Worm (Caenorhabditis elegans) whole organism, young adult: Measurements from ENCODE around the gene clec-40.

Experiments
- B0019.2 ChIP-seq: fragments of 200-800 bp; sonication (Bioruptor generic); conservative IDR thresholded peaks from 2 replicates; pipeline ENCODE4 v1.3.6; 2022; ENCODE audit warnings: missing genetic modification reagents, missing genetic modification characterization, missing compliant biosample characterization
- B0261.1 ChIP-seq: sonication (generic microtip); optimal IDR thresholded peaks from 2 replicates; lab custom pipeline; 2016; ENCODE audit warnings: mild to moderate bottlenecking, missing genetic modification characterization, moderate library complexity, missing compliant biosample characterization
- C06A6.2 ChIP-seq: fragments of 200-800 bp; sonication (Bioruptor generic); conservative IDR thresholded peaks from 2 replicates; pipeline ENCODE4 v1.3.6; 2022; ENCODE audit warnings: missing genetic modification characterization, missing compliant biosample characterization
- F10E7.11 ChIP-seq: sonication (generic microtip); optimal IDR thresholded peaks from 2 replicates; lab custom pipeline; 2017; ENCODE audit warnings: mild to moderate bottlenecking, missing genetic modification characterization, moderate library complexity, missing compliant biosample characterization
- F22D6.2 ChIP-seq: sonication (generic microtip); optimal IDR thresholded peaks from 2 replicates; lab custom pipeline; 2016; ENCODE audit warnings: mild to moderate bottlenecking, missing genetic modification characterization, missing compliant biosample characterization
- F23B12.7 ChIP-seq: sonication (generic microtip); optimal IDR thresholded peaks from 2 replicates; lab custom pipeline; 2017; ENCODE audit warnings: missing genetic modification characterization, mild to moderate bottlenecking, missing compliant biosample characterization, antibody characterized with exemption, moderate library complexity; ENCODE audit not compliant: insufficient read depth
- F55B11.4 ChIP-seq: sonication (generic microtip); optimal IDR thresholded peaks from 2 replicates; lab custom pipeline; 2016; ENCODE audit warnings: missing compliant biosample characterization, missing genetic modification characterization, borderline replicate concordance; ENCODE audit not compliant: insufficient read depth
- F57A8.1 ChIP-seq: fragments of 200-800 bp; sonication (Bioruptor generic); optimal IDR thresholded peaks from 2 replicates; lab custom pipeline; 2018; ENCODE audit warnings: mild to moderate bottlenecking, missing genetic modification characterization, moderate library complexity, missing compliant biosample characterization
- K11D2.4 ChIP-seq: fragments of 200-800 bp; sonication (Bioruptor generic); IDR thresholded peaks from 2 replicates; pipeline ENCODE4 v1.3.6; 2022; ENCODE audit warnings: missing genetic modification reagents, missing genetic modification characterization, missing compliant biosample characterization
- T07F8.4 ChIP-seq: sonication (generic microtip); optimal IDR thresholded peaks from 2 replicates; lab custom pipeline; 2016; ENCODE audit warnings: mild to moderate bottlenecking, missing genetic modification characterization, moderate library complexity, missing compliant biosample characterization
- T26A5.8 ChIP-seq: sonication (generic microtip); optimal IDR thresholded peaks from 2 replicates; lab custom pipeline; 2016; ENCODE audit warnings: missing genetic modification characterization, missing compliant biosample characterization
- Y56A3A.18 ChIP-seq: fragments of 200-800 bp; sonication (Bioruptor generic); IDR thresholded peaks from 2 replicates; pipeline ENCODE4 v1.3.6; 2022; ENCODE audit warnings: missing genetic modification reagents, missing genetic modification characterization, missing compliant biosample characterization
- Y79H2A.3 ChIP-seq: fragments of 200-800 bp; sonication (Bioruptor generic); conservative IDR thresholded peaks from 2 replicates; pipeline ENCODE4 v1.3.6; 2022; ENCODE audit warnings: missing genetic modification reagents, missing genetic modification characterization, missing compliant biosample characterization
- athp-1 ChIP-seq: sonication (generic microtip); optimal IDR thresholded peaks from 2 replicates; lab custom pipeline; 2017; ENCODE audit warnings: mild to moderate bottlenecking, missing genetic modification characterization, missing compliant biosample characterization
- bed-2 ChIP-seq: fragments of 200-800 bp; sonication (Bioruptor generic); IDR thresholded peaks from 2 replicates; pipeline ENCODE4 v1.3.6; 2022; ENCODE audit warnings: missing genetic modification reagents, missing genetic modification characterization, missing compliant biosample characterization
- ceh-58 ChIP-seq: fragments of 200-800 bp; sonication (Bioruptor generic); IDR thresholded peaks from 2 replicates; pipeline ENCODE4 v1.3.6; 2022; ENCODE audit warnings: missing genetic modification characterization, missing compliant biosample characterization
- chd-7 ChIP-seq: sonication (generic microtip); optimal IDR thresholded peaks from 2 replicates; lab custom pipeline; 2016; ENCODE audit warnings: mild to moderate bottlenecking, missing genetic modification characterization, moderate library complexity, missing compliant biosample characterization
- die-1 ChIP-seq: sonication (generic microtip); optimal IDR thresholded peaks from 2 replicates; lab custom pipeline; 2016; ENCODE audit warnings: missing genotype, mild to moderate bottlenecking, missing genetic modification characterization, missing compliant biosample characterization
- dox-1 ChIP-seq: fragments of 200-800 bp; sonication (Bioruptor generic); IDR thresholded peaks from 2 replicates; pipeline ENCODE4 v1.3.6; 2022; ENCODE audit warnings: missing genetic modification reagents, missing genetic modification characterization, missing compliant biosample characterization
- efl-1 ChIP-seq: fragments of 150-350 bp; optimal IDR thresholded peaks from 2 replicates; lab custom pipeline; 2014; ENCODE audit warnings: missing biosample characterization, missing genetic modification reagents, missing genetic modification characterization
- gei-17 ChIP-seq: fragments of 200-800 bp; sonication (Bioruptor generic); optimal IDR thresholded peaks from 2 replicates; lab custom pipeline; 2018; ENCODE audit warnings: mild to moderate bottlenecking, missing genetic modification characterization, missing compliant biosample characterization
- hlh-12 ChIP-seq: sonication (generic microtip); optimal IDR thresholded peaks from 2 replicates; lab custom pipeline; 2016; ENCODE audit warnings: missing genetic modification characterization, missing compliant biosample characterization
- hmg-1.2 ChIP-seq: fragments of 200-800 bp; sonication (Bioruptor generic); IDR thresholded peaks from 2 replicates; pipeline ENCODE4 v1.3.6; 2022; ENCODE audit warnings: missing genetic modification reagents, missing genetic modification characterization, missing compliant biosample characterization
- hmg-20 ChIP-seq: fragments of 200-800 bp; sonication (Bioruptor generic); IDR thresholded peaks from 2 replicates; pipeline ENCODE4 v1.3.6; 2022; ENCODE audit warnings: missing genetic modification reagents, missing genetic modification characterization, missing compliant biosample characterization
- hrde-1 ChIP-seq: sonication (generic microtip); optimal IDR thresholded peaks from 2 replicates; lab custom pipeline; 2016; ENCODE audit warnings: missing genetic modification characterization, mild to moderate bottlenecking, missing compliant biosample characterization, moderate library complexity, missing genotype, missing genetic modification reagents, borderline replicate concordance
- hsf-1 ChIP-seq: fragments of 200-800 bp; sonication (Bioruptor generic); IDR thresholded peaks from 2 replicates; pipeline ENCODE4 v1.3.6; 2022; ENCODE audit warnings: missing genetic modification reagents, missing genetic modification characterization, missing compliant biosample characterization
- lag-1 ChIP-seq: fragments of 200-800 bp; sonication (Bioruptor generic); IDR thresholded peaks from 2 replicates; pipeline ENCODE4 v1.3.6; 2022; ENCODE audit warnings: missing genetic modification reagents, missing genetic modification characterization, missing compliant biosample characterization
- lsl-1 ChIP-seq: fragments of 200-800 bp; sonication (Bioruptor generic); optimal IDR thresholded peaks from 2 replicates; lab custom pipeline; 2018; ENCODE audit warnings: mild to moderate bottlenecking, missing genetic modification characterization, moderate library complexity, missing compliant biosample characterization
- madf-10 ChIP-seq: sonication (generic microtip); optimal IDR thresholded peaks from 2 replicates; lab custom pipeline; 2016; ENCODE audit warnings: mild to moderate bottlenecking, missing genetic modification characterization, missing compliant biosample characterization
- mxl-1 ChIP-seq: sonication (generic microtip); optimal IDR thresholded peaks from 2 replicates; lab custom pipeline; 2016; ENCODE audit warnings: missing genetic modification characterization, missing compliant biosample characterization
- nfyb-1 ChIP-seq: fragments of 200-800 bp; sonication (Bioruptor generic); IDR thresholded peaks from 2 replicates; pipeline ENCODE4 v1.3.6; 2022; ENCODE audit warnings: missing genetic modification reagents, missing genetic modification characterization, missing compliant biosample characterization
- nhr-120 ChIP-seq: fragments of 200-800 bp; sonication (Bioruptor generic); IDR thresholded peaks from 2 replicates; pipeline ENCODE4 v1.3.6; 2022; ENCODE audit warnings: missing genetic modification characterization, missing compliant biosample characterization
- nhr-179 ChIP-seq: sonication (generic microtip); optimal IDR thresholded peaks from 2 replicates; lab custom pipeline; 2016; ENCODE audit warnings: mild to moderate bottlenecking, missing genetic modification characterization, missing compliant biosample characterization
- pbrm-1 ChIP-seq: fragments of 200-800 bp; sonication (Bioruptor generic); IDR thresholded peaks from 2 replicates; pipeline ENCODE4 v1.3.6; 2022; ENCODE audit warnings: missing genetic modification reagents, missing genetic modification characterization, missing compliant biosample characterization
- sea-2 ChIP-seq: fragments of 200-800 bp; sonication (Bioruptor generic); IDR thresholded peaks from 2 replicates; pipeline ENCODE4 v1.3.6; 2022; ENCODE audit warnings: missing genetic modification characterization, missing compliant biosample characterization
- snpc-4 ChIP-seq, 5 experiments: fragments of 150-350 bp in 1 of 5; sonication (generic microtip) in 4 of 5; optimal IDR thresholded peaks; 2 replicates each; lab custom pipeline; 2014 to 2018; ENCODE audit warnings: missing genetic modification characterization in 5 of 5, missing biosample characterization in 3 of 5, antibody characterized with exemption in 2 of 5, mild to moderate bottlenecking in 2 of 5, missing compliant biosample characterization in 2 of 5, missing genotype in 2 of 5, moderate library complexity in 2 of 5, missing genetic modification reagents in 1 of 5
- sptf-2 ChIP-seq: fragments of 200-800 bp; sonication (Bioruptor generic); optimal IDR thresholded peaks from 2 replicates; lab custom pipeline; 2018; ENCODE audit warnings: mild to moderate bottlenecking, missing genetic modification characterization, missing compliant biosample characterization
- ztf-25 ChIP-seq: fragments of 200-800 bp; sonication (Bioruptor generic); IDR thresholded peaks from 2 replicates; pipeline ENCODE4 v1.3.6; 2022; ENCODE audit warnings: missing genetic modification reagents, missing genetic modification characterization, missing compliant biosample characterization
- ztf-26 ChIP-seq: sonication (generic microtip); optimal IDR thresholded peaks from 2 replicates; lab custom pipeline; 2017; ENCODE audit warnings: missing genetic modification characterization, missing compliant biosample characterization
- ztf-6 ChIP-seq: fragments of 200-800 bp; sonication (Bioruptor generic); IDR thresholded peaks from 2 replicates; pipeline ENCODE4 v1.3.6; 2022; ENCODE audit warnings: missing genetic modification reagents, missing genetic modification characterization, missing compliant biosample characterization

Gene clec-40

ce11 chrV:16812371-16812770 lies 28.5 kb downstream of the clec-40 start:
- TF ChIP-seq Y56A3A.18 (GFP tag; lab: Robert Waterston, UW) (no peak), F55B11.4 (tag; lab: Kevin White, UChicago) (no peak), nfyb-1 (GFP tag; lab: Robert Waterston, UW) (peak; percentile 46; the same call in 1 of the 2 replicates)

ce11 chrV:16811841-16812240 lies 29.0 kb downstream of the clec-40 start:
- TF ChIP-seq C06A6.2 (GFP tag; lab: Robert Waterston, UW): no peak
- TF ChIP-seq hmg-1.2 (GFP tag; lab: Robert Waterston, UW): no peak
- TF ChIP-seq F57A8.1 (GFP tag; lab: Kevin White, UChicago): no peak
- TF ChIP-seq T07F8.4 (tag; lab: Kevin White, UChicago): no peak
- no peak for TF ChIP-seq Y79H2A.3 (GFP tag; lab: Robert Waterston, UW)
- TF ChIP-seq ztf-26 (tag; lab: Kevin White, UChicago): no peak
- no peak for TF ChIP-seq madf-10 (tag; lab: Kevin White, UChicago)
- TF ChIP-seq B0261.1: no peak
- no peak for TF ChIP-seq F10E7.11 (tag; lab: Kevin White, UChicago)
- no peak for TF ChIP-seq mxl-1 (tag; lab: Kevin White, UChicago)
- no peak for TF ChIP-seq die-1 (tag; lab: Kevin White, UChicago)
- TF ChIP-seq lag-1 (GFP tag; lab: Robert Waterston, UW): no peak
- TF ChIP-seq hrde-1: no peak
- no peak for TF ChIP-seq K11D2.4 (GFP tag; lab: Robert Waterston, UW)
- TF ChIP-seq ztf-6 (GFP tag; lab: Robert Waterston, UW): no peak
- no peak for TF ChIP-seq snpc-4 (GFP tag; optimal IDR thresholded peaks at IDR 0.05; lab: Kevin White, UChicago)
- TF ChIP-seq snpc-4 (tag; optimal IDR thresholded peaks at IDR 0.05; lab: Kevin White, UChicago): no peak
- TF ChIP-seq pbrm-1: no peak
- no peak for TF ChIP-seq ztf-25
- TF ChIP-seq, all 124 proteins: peak for 0

DNA sequence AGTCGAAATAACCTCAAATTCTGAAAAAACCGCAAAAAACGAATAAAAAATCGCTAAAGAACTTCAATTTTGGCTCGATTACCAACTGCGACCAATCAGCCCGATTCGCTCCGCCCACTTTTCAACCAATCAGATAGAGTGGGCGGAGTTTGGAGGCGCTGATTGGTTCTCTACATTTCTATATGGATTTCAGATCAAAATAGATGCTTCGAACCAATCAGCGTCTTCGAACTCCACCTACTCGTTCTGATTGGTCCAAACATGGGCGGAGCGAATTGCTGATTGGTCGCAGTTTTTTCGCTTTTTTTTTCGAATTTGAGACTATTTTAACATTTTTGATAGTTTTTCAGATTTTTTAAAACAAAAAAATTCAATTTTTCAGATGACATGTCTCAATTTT lies 32.7 kb downstream of the clec-40 start:
- TF ChIP-seq nfyb-1 (GFP tag; lab: Robert Waterston, UW) (peak; percentile 71; the same call in 1 of the 2 replicates), efl-1 (GFP tag; lab: Kevin White, UChicago) (no peak), hsf-1 (GFP tag; lab: Robert Waterston, UW) (no peak)

- no peak for TF ChIP-seq F22D6.2 (tag; lab: Kevin White, UChicago)
- no peak for TF ChIP-seq T26A5.8 (tag; lab: Kevin White, UChicago)
- no peak for TF ChIP-seq ceh-58 (GFP tag; lab: Robert Waterston, UW)
- TF ChIP-seq sea-2 (GFP tag; lab: Robert Waterston, UW): no peak
- no peak for TF ChIP-seq lsl-1 (GFP tag; lab: Kevin White, UChicago)
- no peak for TF ChIP-seq nhr-179 (tag; lab: Kevin White, UChicago)
- TF ChIP-seq Y79H2A.3 (GFP tag; lab: Robert Waterston, UW): no peak
- no peak for TF ChIP-seq F23B12.7 (tag; lab: Kevin White, UChicago)
- no peak for TF ChIP-seq F10E7.11 (tag; lab: Kevin White, UChicago)
- TF ChIP-seq F57A8.1 (GFP tag; lab: Kevin White, UChicago): no peak
These were observed 36.1 kb downstream of the clec-40 start for ce11 chrV:16804795-16805194.

- no peak for TF ChIP-seq bed-2
- TF ChIP-seq hlh-12 (tag; lab: Kevin White, UChicago): no peak
- TF ChIP-seq gei-17 (GFP tag; lab: Kevin White, UChicago): no peak
- no peak for TF ChIP-seq nfyb-1 (GFP tag; lab: Robert Waterston, UW)
- TF ChIP-seq ztf-6 (GFP tag; lab: Robert Waterston, UW): no peak
- no peak for TF ChIP-seq chd-7 (tag; lab: Kevin White, UChicago)
- no peak for TF ChIP-seq B0019.2 (GFP tag; lab: Robert Waterston, UW)
- TF ChIP-seq sptf-2: no peak
- TF ChIP-seq hsf-1 (GFP tag; lab: Robert Waterston, UW): no peak
- no peak for TF ChIP-seq nhr-120 (GFP tag; lab: Robert Waterston, UW)
- no peak for TF ChIP-seq athp-1 (tag; lab: Kevin White, UChicago)
- TF ChIP-seq mxl-1 (tag; lab: Kevin White, UChicago): no peak
- TF ChIP-seq dox-1 (GFP tag; lab: Robert Waterston, UW): no peak
- no peak for TF ChIP-seq hmg-20
- TF ChIP-seq, all 124 proteins: peak for 0
These were observed 38.3 kb downstream of the clec-40 start, which contains the start of gene cand-1 for ce11 chrV:16802572-16802971. TSS of gene cand-1 (plus strand) at chrV:16802872.
